Fruit fly (Drosophila melanogaster) Kc167 (cell line): Measurements from ENCODE around the gene CG32687.

Experiments
- Myc ChIP-seq: fragments of >200 bp; optimal IDR thresholded peaks from 2 replicates; lab custom pipeline; 2017; ENCODE audit warnings: missing external identifiers
- h ChIP-seq: fragments of >200 bp; optimal IDR thresholded peaks from 3 replicates; lab custom pipeline; 2018; ENCODE audit warnings: missing external identifiers
- insv ChIP-seq: fragments of >200 bp; optimal IDR thresholded peaks from 3 replicates; lab custom pipeline; 2018; ENCODE audit warnings: missing external identifiers
- psq ChIP-seq: fragments of >200 bp; optimal IDR thresholded peaks from 2 replicates; lab custom pipeline; 2017; ENCODE audit warnings: missing external identifiers

- no peak for TF ChIP-seq h (lab: Kevin White, UChicago)
- no peak for TF ChIP-seq insv (lab: Kevin White, UChicago)
- TF ChIP-seq psq = no peak
- TF ChIP-seq Myc (lab: Kevin White, UChicago) = no peak
Observed at dm6 chrX:10515323-10515853, 28.4 kb upstream of the CG32687 start.
